Fruit fly (Drosophila melanogaster) whole organism, embryonic: ENCODE measurements around the gene eIF3h.

Source experiments
- Antp ChIP-seq: fragments of 200-800 bp; sonication (Bioruptor generic); optimal IDR thresholded peaks from 3 replicates; lab custom pipeline; 2016; ENCODE audit warnings: missing biosample characterization, missing genetic modification characterization
- Bgb ChIP-seq: fragments of 200-800 bp; sonication (Bioruptor generic); IDR thresholded peaks from 2 replicates; pipeline ENCODE4 v1.3.6; 2022; ENCODE audit warnings: missing biosample characterization, missing genetic modification characterization; ENCODE audit not compliant: partially characterized antibody
- CG10321 ChIP-seq: fragments of 200-800 bp; sonication (Bioruptor generic); IDR thresholded peaks from 2 replicates; pipeline ENCODE4 v1.3.6; 2022; ENCODE audit warnings: missing biosample characterization, missing genetic modification characterization
- CG11560 ChIP-seq: fragments of 200-800 bp; sonication (Bioruptor generic); IDR thresholded peaks from 3 replicates; pipeline ENCODE4 v1.3.6; 2022; ENCODE audit warnings: missing biosample characterization, missing genetic modification characterization
- CG15514 ChIP-seq: fragments of 200-800 bp; sonication (Bioruptor generic); optimal IDR thresholded peaks from 3 replicates; lab custom pipeline; 2017; ENCODE audit warnings: missing biosample characterization, missing genetic modification characterization, mild to moderate bottlenecking, moderate library complexity, missing genetic modification reagents
- CG17568 ChIP-seq: fragments of 200-800 bp; sonication (Bioruptor generic); optimal IDR thresholded peaks from 2 replicates; lab custom pipeline; 2018; ENCODE audit warnings: missing biosample characterization, mild to moderate bottlenecking, missing genetic modification characterization, moderate library complexity
- CG1792 ChIP-seq: fragments of 200-800 bp; sonication (Bioruptor generic); optimal IDR thresholded peaks from 2 replicates; lab custom pipeline; 2016; ENCODE audit warnings: missing biosample characterization, missing genetic modification characterization
- CG18476 ChIP-seq: fragments of 200-800 bp; sonication (Bioruptor generic); optimal IDR thresholded peaks from 2 replicates; lab custom pipeline; 2016; ENCODE audit warnings: missing biosample characterization, mild to moderate bottlenecking, missing genetic modification characterization
- CG18619 ChIP-seq: fragments of 200-800 bp; sonication (Bioruptor generic); optimal IDR thresholded peaks from 3 replicates; lab custom pipeline; 2017; ENCODE audit warnings: missing biosample characterization, mild to moderate bottlenecking, missing genetic modification characterization
- CG3838 ChIP-seq: fragments of 200-800 bp; sonication (Bioruptor generic); optimal IDR thresholded peaks from 3 replicates; lab custom pipeline; 2016; ENCODE audit warnings: missing biosample characterization, missing genetic modification characterization
- CG5953 ChIP-seq: fragments of 200-800 bp; sonication (Bioruptor generic); IDR thresholded peaks from 2 replicates; pipeline ENCODE4 v1.3.6; 2022; ENCODE audit warnings: missing biosample characterization, missing genetic modification characterization
- CG6765 ChIP-seq: fragments of 200-800 bp; sonication (Bioruptor generic); optimal IDR thresholded peaks from 3 replicates; lab custom pipeline; 2017; ENCODE audit warnings: missing biosample characterization, mild to moderate bottlenecking, missing genetic modification characterization
- CG7357 ChIP-seq: fragments of 200-800 bp; sonication (Bioruptor generic); IDR thresholded peaks from 3 replicates; pipeline ENCODE4 v1.3.6; 2022; ENCODE audit warnings: missing biosample characterization, missing genetic modification characterization
- CG7786 ChIP-seq: fragments of 200-800 bp; sonication (Bioruptor generic); optimal IDR thresholded peaks from 2 replicates; lab custom pipeline; 2016; ENCODE audit warnings: missing biosample characterization, missing genetic modification characterization
- CG7987 ChIP-seq: fragments of 200-800 bp; sonication (Bioruptor generic); optimal IDR thresholded peaks from 2 replicates; lab custom pipeline; 2018; ENCODE audit warnings: missing biosample characterization, mild to moderate bottlenecking, missing genetic modification characterization, moderate library complexity
- CG8478 ChIP-seq: fragments of >200 bp; optimal IDR thresholded peaks from 2 replicates; lab custom pipeline; 2018
- CG9609 ChIP-seq: fragments of 200-800 bp; sonication (Bioruptor generic); optimal IDR thresholded peaks from 3 replicates; lab custom pipeline; 2016; ENCODE audit warnings: missing biosample characterization, missing genetic modification characterization
- CG9932 ChIP-seq: fragments of 200-800 bp; sonication (Bioruptor generic); IDR thresholded peaks from 2 replicates; pipeline ENCODE4 v1.3.6; 2022; ENCODE audit warnings: missing biosample characterization, missing genetic modification characterization
- CHES-1-like ChIP-seq: fragments of 200-800 bp; sonication (Bioruptor generic); optimal IDR thresholded peaks from 2 replicates; lab custom pipeline; 2016; ENCODE audit warnings: missing biosample characterization, missing genetic modification characterization
- Deaf1 ChIP-seq: fragments of 200-800 bp; optimal IDR thresholded peaks from 3 replicates; lab custom pipeline; 2019; ENCODE audit warnings: missing biosample characterization, mild to moderate bottlenecking, missing genetic modification characterization, moderate library complexity
- E2f1 ChIP-seq: fragments of 200-800 bp; sonication (Bioruptor generic); IDR thresholded peaks from 2 replicates; pipeline ENCODE4 v1.3.6; 2022; ENCODE audit warnings: missing biosample characterization, missing genetic modification characterization
- Ets65A ChIP-seq: fragments of 200-800 bp; sonication (Bioruptor generic); peaks from one replicate; lab custom pipeline; 2016; ENCODE audit warnings: missing biosample characterization, missing genetic modification characterization
- Ets97D ChIP-seq: fragments of 200-800 bp; sonication (Bioruptor generic); optimal IDR thresholded peaks from 3 replicates; lab custom pipeline; 2016; ENCODE audit warnings: missing biosample characterization, missing genetic modification characterization
- Fer3 ChIP-seq: fragments of 200-800 bp; sonication (Bioruptor generic); optimal IDR thresholded peaks from 2 replicates; lab custom pipeline; 2018; ENCODE audit warnings: missing biosample characterization, mild to moderate bottlenecking, missing genetic modification characterization, moderate library complexity
- Hey ChIP-seq: fragments of 200-800 bp; sonication (Bioruptor generic); optimal IDR thresholded peaks from 3 replicates; lab custom pipeline; 2018; ENCODE audit warnings: missing biosample characterization, mild to moderate bottlenecking, missing genetic modification characterization
- HmgD ChIP-seq: fragments of 200-800 bp; sonication (Bioruptor generic); optimal IDR thresholded peaks from 3 replicates; lab custom pipeline; 2016; ENCODE audit warnings: missing biosample characterization, missing genetic modification characterization
- HmgZ ChIP-seq: fragments of 200-800 bp; sonication (Bioruptor generic); optimal IDR thresholded peaks from 2 replicates; lab custom pipeline; 2018; ENCODE audit warnings: missing biosample characterization, mild to moderate bottlenecking, missing genetic modification characterization
- Hmr ChIP-seq: fragments of 200-800 bp; sonication (Bioruptor generic); optimal IDR thresholded peaks from 3 replicates; lab custom pipeline; 2017; ENCODE audit warnings: mild to moderate bottlenecking, missing biosample characterization, missing genetic modification reagents, missing genetic modification characterization
- Hr78 ChIP-seq, 2 experiments: fragments of 200-800 bp in 1 of 2; fragments of >200 bp in 1 of 2; sonication (Bioruptor generic) in 1 of 2; optimal IDR thresholded peaks; 2 replicates each; lab custom pipeline; 2017 to 2019; ENCODE audit warnings: missing biosample characterization in 2 of 2, missing genetic modification characterization in 2 of 2, mild to moderate bottlenecking in 1 of 2, moderate library complexity in 1 of 2
- Med ChIP-seq: fragments of 200-800 bp; sonication (Bioruptor generic); peaks from one replicate; lab custom pipeline; 2016; ENCODE audit warnings: missing biosample characterization, missing genetic modification characterization, mild to moderate bottlenecking, inconsistent platforms, moderate library complexity
- NFAT ChIP-seq: fragments of 200-800 bp; sonication (Bioruptor generic); IDR thresholded peaks from 2 replicates; pipeline ENCODE4 v1.3.6; 2022; ENCODE audit warnings: missing biosample characterization, missing genetic modification characterization
- Stat92E ChIP-seq, 3 experiments: fragments of >200 bp in 2 of 3; fragments of 200-800 bp in 1 of 3; sonication (Bioruptor generic) in 1 of 3; optimal IDR thresholded peaks; 2 replicates each; lab custom pipeline; 2017 to 2019; ENCODE audit warnings: missing biosample characterization in 3 of 3, missing genetic modification characterization in 3 of 3, mild to moderate bottlenecking in 1 of 3, moderate library complexity in 1 of 3
- bbx ChIP-seq: fragments of 200-800 bp; sonication (Bioruptor generic); IDR thresholded peaks from 2 replicates; pipeline ENCODE4 v1.3.6; 2022; ENCODE audit warnings: missing biosample characterization, missing genetic modification characterization; ENCODE audit not compliant: partially characterized antibody
- chinmo ChIP-seq: fragments of 200-800 bp; sonication (Bioruptor generic); IDR thresholded peaks from 4 replicates; pipeline ENCODE4 v1.3.6; 2022; ENCODE audit warnings: missing biosample characterization, missing genetic modification characterization; ENCODE audit not compliant: partially characterized antibody
- chm ChIP-seq: fragments of 200-800 bp; sonication (Bioruptor generic); IDR thresholded peaks from 2 replicates; pipeline ENCODE4 v1.3.6; 2022; ENCODE audit warnings: missing biosample characterization, missing genetic modification characterization
- ci ChIP-seq: fragments of 200-800 bp; sonication (Bioruptor generic); IDR thresholded peaks from 3 replicates; pipeline ENCODE4 v1.3.6; 2022; ENCODE audit warnings: missing biosample characterization, missing genetic modification characterization
- disco-r ChIP-seq: fragments of 200-800 bp; sonication (Bioruptor generic); optimal IDR thresholded peaks from 2 replicates; lab custom pipeline; 2016; ENCODE audit warnings: missing biosample characterization, missing genetic modification characterization
- ewg ChIP-seq: fragments of 200-800 bp; sonication (Bioruptor generic); optimal IDR thresholded peaks from 3 replicates; lab custom pipeline; 2017; ENCODE audit warnings: mild to moderate bottlenecking, missing biosample characterization, missing genetic modification reagents, missing genetic modification characterization
- fru ChIP-seq: fragments of >200 bp; optimal IDR thresholded peaks from 2 replicates; lab custom pipeline; 2017
- hb ChIP-seq: fragments of 200-800 bp; sonication (Bioruptor generic); IDR thresholded peaks from 3 replicates; pipeline ENCODE4 v1.3.6; 2022; ENCODE audit warnings: missing biosample characterization, missing genetic modification characterization; ENCODE audit not compliant: partially characterized antibody
- hkb ChIP-seq, 2 experiments: fragments of 200-800 bp in 1 of 2; fragments of >200 bp in 1 of 2; sonication (Bioruptor generic) in 1 of 2; IDR thresholded peaks in 1 of 2; optimal IDR thresholded peaks in 1 of 2; 2 replicates each; pipeline versions ENCODE4 v1.3.6 to Lab custom; 2017 to 2022; ENCODE audit warnings: missing biosample characterization in 1 of 2, missing genetic modification characterization in 1 of 2
- lov ChIP-seq, 2 experiments: fragments of 200-800 bp in 1 of 2; fragments of >200 bp in 1 of 2; sonication (Bioruptor generic) in 1 of 2; IDR thresholded peaks in 1 of 2; optimal IDR thresholded peaks in 1 of 2; 2 replicates in 1 of 2; 3 replicates in 1 of 2; pipeline versions ENCODE4 v1.3.6 to Lab custom; 2017 to 2022; ENCODE audit warnings: missing biosample characterization in 1 of 2, missing genetic modification characterization in 1 of 2
- nau ChIP-seq: fragments of 200-800 bp; sonication (Bioruptor generic); optimal IDR thresholded peaks from 3 replicates; lab custom pipeline; 2017; ENCODE audit warnings: missing biosample characterization, mild to moderate bottlenecking, missing genetic modification characterization, missing genetic modification reagents
- onecut ChIP-seq: fragments of 200-800 bp; sonication (Bioruptor generic); IDR thresholded peaks from 2 replicates; pipeline ENCODE4 v1.3.6; 2022; ENCODE audit warnings: missing biosample characterization, missing genetic modification characterization
- pfk ChIP-seq: fragments of 200-800 bp; sonication (Bioruptor generic); optimal IDR thresholded peaks from 2 replicates; lab custom pipeline; 2018; ENCODE audit warnings: missing biosample characterization, mild to moderate bottlenecking, missing genetic modification characterization, moderate library complexity
- prd ChIP-seq, 3 experiments: fragments of >200 bp in 2 of 3; fragments of 200-800 bp in 1 of 3; sonication (Bioruptor generic) in 1 of 3; optimal IDR thresholded peaks in 2 of 3; IDR thresholded peaks in 1 of 3; 2 replicates in 2 of 3; 3 replicates in 1 of 3; pipeline versions ENCODE4 v1.3.6 to Lab custom; 2017 to 2022; ENCODE audit warnings: missing biosample characterization in 1 of 3, missing genetic modification characterization in 1 of 3
- so ChIP-seq: fragments of 200-800 bp; sonication (Bioruptor generic); IDR thresholded peaks from 3 replicates; pipeline ENCODE4 v1.3.6; 2022; ENCODE audit warnings: missing biosample characterization, missing genetic modification characterization

eIF3h gene

dm6 chr2L:5062799-5063404 lies 10.0 kb upstream of the eIF3h start:
- TF ChIP-seq CG6765 (GFP tag; lab: Kevin White, UChicago) (peak; percentile 24), Bgb (peak; percentile 7; the same call in 1 of the 2 replicates), CG17568 (GFP tag; lab: Kevin White, UChicago) (no peak), CG3838 (GFP tag; lab: Kevin White, UChicago) (no peak), HmgD (GFP tag; lab: Kevin White, UChicago) (no peak), CG9932 (GFP tag; lab: Robert Waterston, UW) (peak; percentile 23; the same call in 1 of the 2 replicates), CG9609 (no peak), so (GFP tag; lab: Robert Waterston, UW) (0 out of 3 replicates have a peak, but pooled peaks have one; percentile 17), hkb (optimal IDR thresholded peaks at IDR 0.05; lab: Kevin White, UChicago) (no peak), hkb (GFP tag; IDR thresholded peaks at IDR 0.05; lab: Robert Waterston, UW) (no peak), Hmr (GFP tag; lab: Kevin White, UChicago) (peak; percentile 20), chinmo (0 out of 4 replicates have a peak, but pooled peaks have one; percentile 55), Med (peak; percentile 64), CG5953 (GFP tag; lab: Robert Waterston, UW) (peak; percentile 43; the same call in 1 of the 2 replicates), CG7987 (GFP tag; lab: Kevin White, UChicago) (no peak), fru (lab: Kevin White, UChicago) (no peak), prd (optimal IDR thresholded peaks at IDR 0.05; lab: Kevin White, UChicago) (no peak), prd (GFP tag; IDR thresholded peaks at IDR 0.05; lab: Robert Waterston, UW) (0 out of 3 replicates have a peak, but pooled peaks have one; percentile 36), Ets97D (peak; percentile 19), CG18619 (GFP tag; lab: Kevin White, UChicago) (no peak), Hr78 (GFP tag; optimal IDR thresholded peaks at IDR 0.05; lab: Kevin White, UChicago) (peak in 1 of 2 experiments; percentile 8), CG1792 (GFP tag; lab: Kevin White, UChicago) (no peak), CG8478 (lab: Kevin White, UChicago) (peak; percentile 55), hb (GFP tag; lab: Robert Waterston, UW) (peak; percentile 22; the same call in 1 of the 3 replicates), Ets65A (GFP tag; lab: Kevin White, UChicago) (no peak), CG7786 (GFP tag; lab: Kevin White, UChicago) (no peak), bbx (GFP tag; lab: Robert Waterston, UW) (peak; percentile 32; the same call in 1 of the 2 replicates), CG10321 (no peak), CG11560 (no peak), Stat92E (GFP tag; optimal IDR thresholded peaks at IDR 0.05; lab: Kevin White, UChicago) (no peak), pfk (peak; percentile 88), NFAT (GFP tag; lab: Robert Waterston, UW) (peak; percentile 30; the same call in 1 of the 2 replicates), lov (optimal IDR thresholded peaks at IDR 0.05; lab: Kevin White, UChicago) (no peak), lov (GFP tag; IDR thresholded peaks at IDR 0.05; lab: Robert Waterston, UW) (0 out of 3 replicates have a peak, but pooled peaks have one; percentile 30), E2f1 (GFP tag; lab: Robert Waterston, UW) (0 out of 2 replicates have a peak, but pooled peaks have one; percentile 21), nau (GFP tag; lab: Kevin White, UChicago) (no peak), ewg (peak; percentile 96), onecut (GFP tag; lab: Robert Waterston, UW) (peak; percentile 84), Hey (no peak), Antp (GFP tag; lab: Kevin White, UChicago) (peak; percentile 15), chm (GFP tag; lab: Robert Waterston, UW) (0 out of 2 replicates have a peak, but pooled peaks have one; percentile 33), CG7357 (GFP tag; lab: Robert Waterston, UW) (no peak), CHES-1-like (GFP tag; lab: Kevin White, UChicago) (no peak), HmgZ (tag; lab: Kevin White, UChicago) (no peak), CG18476 (peak; percentile 44), Deaf1 (tag; lab: Kevin White, UChicago) (peak; percentile 41), Fer3 (tag; lab: Kevin White, UChicago) (no peak), ci (0 out of 3 replicates have a peak, but pooled peaks have one; percentile 43), disco-r (no peak), CG15514 (GFP tag; lab: Kevin White, UChicago) (peak; percentile 66)
